Worm (Caenorhabditis elegans): ENCODE measurements around the gene dsb-3.

ce11 chrIV:7803250-7803649 lies 43.8 kb upstream of the dsb-3 start, which contains the start of gene C33H5.16:
- TF ChIP-seq sox-4 (tag; optimal IDR thresholded peaks at IDR 0.05) (no peak), dve-1 (tag; optimal IDR thresholded peaks at IDR 0.05) (no peak), elt-2 (tag; optimal IDR thresholded peaks at IDR 0.05) (no peak), zip-5 (tag; optimal IDR thresholded peaks at IDR 0.05) (no peak), npax-4 (tag; optimal IDR thresholded peaks at IDR 0.05) (no peak), nfya-1 (tag; optimal IDR thresholded peaks at IDR 0.05) (no peak), C38D4.7 (GFP tag; optimal IDR thresholded peaks at IDR 0.05) (no peak)
